Worm (Caenorhabditis elegans) whole organism, L4 larva: ENCODE data around the gene fbxa-183.

Source experiments
- F10B5.3 ChIP-seq: sonication (generic microtip); optimal IDR thresholded peaks from 2 replicates; lab custom pipeline; 2016; ENCODE audit warnings: mild to moderate bottlenecking, missing genetic modification characterization, missing compliant biosample characterization
- cey-2 ChIP-seq: sonication (generic microtip); optimal IDR thresholded peaks from 3 replicates; lab custom pipeline; 2017; ENCODE audit warnings: missing genetic modification characterization, mild to moderate bottlenecking, missing compliant biosample characterization, antibody characterized with exemption, borderline replicate concordance; ENCODE audit not compliant: insufficient read depth
- nhr-10 ChIP-seq: fragments of 150-350 bp; optimal IDR thresholded peaks from 2 replicates; lab custom pipeline; 2014; ENCODE audit warnings: missing biosample characterization, missing genetic modification characterization

DNA sequence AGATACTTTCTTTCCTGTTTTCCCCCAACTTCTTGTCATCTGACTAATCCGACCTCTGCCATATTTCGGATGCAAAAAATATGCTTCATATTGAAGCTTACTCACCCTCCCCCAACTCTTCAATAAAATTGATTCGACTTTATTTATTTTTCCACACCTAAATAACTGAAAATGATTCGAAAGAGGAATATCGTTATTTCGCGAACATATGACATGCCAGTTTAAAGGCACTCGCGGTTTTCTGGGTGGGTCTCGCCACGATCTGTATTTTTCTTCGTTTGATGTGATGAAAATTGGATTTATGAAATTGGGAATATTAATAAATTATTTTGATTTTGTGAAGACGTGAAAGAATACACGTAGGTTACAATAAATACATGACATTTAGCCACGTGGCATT, 11.0 kb downstream of the fbxa-183 start, which contains the start of gene F44E7.3:
- TF ChIP-seq nhr-10 (tag; lab: Kevin White, UChicago) (no peak), cey-2 (tag; lab: Kevin White, UChicago) (no peak), F10B5.3 (tag; lab: Kevin White, UChicago) (no peak)
